Worm (Caenorhabditis elegans): ENCODE data around the gene sri-46.

sri-46 gene

ce11 chrII:651324-651723 is 19.6 kb downstream of the sri-46 start:
- TF ChIP-seq cog-1 (tag; optimal IDR thresholded peaks at IDR 0.05) (no peak), ztf-29 (GFP tag; IDR thresholded peaks at IDR 0.05) (peak; percentile 29; the same call in 1 of the 2 replicates)

ce11 chrII:650321-651005 is 20.5 kb downstream of the sri-46 start, which contains the start of the genes K07E8.7 and frpr-14:
Gene K07E8.7, minus strand, starts transcription at chrII:650367.
Gene frpr-14, plus strand, starts transcription at chrII:650955.
- TF ChIP-seq ztf-23 (GFP tag; IDR thresholded peaks at IDR 0.05) (no peak), tab-1 (GFP tag; IDR thresholded peaks at IDR 0.05) (0 out of 2 replicates have a peak, but pooled peaks have one; percentile 16)

- TF ChIP-seq klf-2 (GFP tag; conservative IDR thresholded peaks at IDR 0.05) (no peak), med-1 (GFP tag; optimal IDR thresholded peaks at IDR 0.05; ENCODE audit: insufficient read depth) (no peak), ztf-29 (GFP tag; IDR thresholded peaks at IDR 0.05) (0 out of 2 replicates have a peak, but pooled peaks have one; percentile 20), flt-1 (GFP tag; IDR thresholded peaks at IDR 0.05) (no peak), cog-1 (tag; optimal IDR thresholded peaks at IDR 0.05) (no peak), T22C8.4 (GFP tag; IDR thresholded peaks at IDR 0.05) (no peak)
Measured at ce11 chrII:643733-644132, 27.2 kb downstream of the sri-46 start.

ce11 chrII:639467-639866 is 31.5 kb downstream of the sri-46 start, which contains the start of gene K07E8.6:
Gene K07E8.6, minus strand, starts transcription at chrII:639567.
- no peak for TF ChIP-seq med-1 (GFP tag; optimal IDR thresholded peaks at IDR 0.05; ENCODE audit: insufficient read depth)
- no peak for TF ChIP-seq tab-1 (GFP tag; IDR thresholded peaks at IDR 0.05)
- no peak for TF ChIP-seq ref-1 (GFP tag; conservative IDR thresholded peaks at IDR 0.05)
- no peak for TF ChIP-seq ztf-29 (GFP tag; IDR thresholded peaks at IDR 0.05)
- no peak for TF ChIP-seq T22C8.4 (GFP tag; IDR thresholded peaks at IDR 0.05)
- no peak for TF ChIP-seq klf-2 (GFP tag; conservative IDR thresholded peaks at IDR 0.05)
- TF ChIP-seq cog-1 (tag; optimal IDR thresholded peaks at IDR 0.05) = no peak
- no peak for TF ChIP-seq flt-1 (GFP tag; IDR thresholded peaks at IDR 0.05)
- no peak for TF ChIP-seq ztf-23 (GFP tag; IDR thresholded peaks at IDR 0.05)

- TF ChIP-seq flt-1 (GFP tag; IDR thresholded peaks at IDR 0.05) (no peak), klf-2 (GFP tag; conservative IDR thresholded peaks at IDR 0.05) (no peak), tab-1 (GFP tag; IDR thresholded peaks at IDR 0.05) (no peak), med-1 (GFP tag; optimal IDR thresholded peaks at IDR 0.05; ENCODE audit: insufficient read depth) (no peak), ztf-29 (GFP tag; IDR thresholded peaks at IDR 0.05) (no peak), ztf-23 (GFP tag; IDR thresholded peaks at IDR 0.05) (no peak), cog-1 (tag; optimal IDR thresholded peaks at IDR 0.05) (no peak), T22C8.4 (GFP tag; IDR thresholded peaks at IDR 0.05) (no peak)
Measured at ce11 chrII:633984-634383, 36.9 kb downstream of the sri-46 start, which contains the start of gene T04B8.1. Gene T04B8.1, plus strand, starts transcription at chrII:634284.

- TF ChIP-seq flt-1 (GFP tag; IDR thresholded peaks at IDR 0.05) = peak; percentile 55; the same call in 1 of the 2 replicates
Measured at ce11 chrII:632545-632944, 38.4 kb downstream of the sri-46 start.

- TF ChIP-seq klf-2 (GFP tag; conservative IDR thresholded peaks at IDR 0.05) = 0 out of 2 replicates have a peak, but pooled peaks have one; percentile 22
Measured at ce11 chrII:629454-629853, 41.5 kb downstream of the sri-46 start.

- TF ChIP-seq ztf-29 (GFP tag; IDR thresholded peaks at IDR 0.05) = no peak
- no peak for TF ChIP-seq cog-1 (tag; optimal IDR thresholded peaks at IDR 0.05)
- TF ChIP-seq ref-1 (GFP tag; conservative IDR thresholded peaks at IDR 0.05) = no peak
- no peak for TF ChIP-seq klf-2 (GFP tag; conservative IDR thresholded peaks at IDR 0.05)
- no peak for TF ChIP-seq med-1 (GFP tag; optimal IDR thresholded peaks at IDR 0.05; ENCODE audit: insufficient read depth)
- no peak for TF ChIP-seq tab-1 (GFP tag; IDR thresholded peaks at IDR 0.05)
- no peak for TF ChIP-seq flt-1 (GFP tag; IDR thresholded peaks at IDR 0.05)
- no peak for TF ChIP-seq ztf-23 (GFP tag; IDR thresholded peaks at IDR 0.05)
- TF ChIP-seq T22C8.4 (GFP tag; IDR thresholded peaks at IDR 0.05) = no peak
Measured at ce11 chrII:627913-628312, 43.0 kb downstream of the sri-46 start.

- TF ChIP-seq ref-1 (GFP tag; conservative IDR thresholded peaks at IDR 0.05) (no peak), ztf-29 (GFP tag; IDR thresholded peaks at IDR 0.05) (no peak), ztf-23 (GFP tag; IDR thresholded peaks at IDR 0.05) (no peak), klf-2 (GFP tag; conservative IDR thresholded peaks at IDR 0.05) (no peak), flt-1 (GFP tag; IDR thresholded peaks at IDR 0.05) (no peak), tab-1 (GFP tag; IDR thresholded peaks at IDR 0.05) (no peak), T22C8.4 (GFP tag; IDR thresholded peaks at IDR 0.05) (no peak), med-1 (GFP tag; optimal IDR thresholded peaks at IDR 0.05; ENCODE audit: insufficient read depth) (no peak), cog-1 (tag; optimal IDR thresholded peaks at IDR 0.05) (no peak)
Measured at ce11 chrII:627205-627604, 43.7 kb downstream of the sri-46 start, which contains the start of gene arrd-1. Gene arrd-1, plus strand, starts transcription at chrII:627505.

- no peak for TF ChIP-seq ztf-29 (GFP tag; IDR thresholded peaks at IDR 0.05)
- no peak for TF ChIP-seq T22C8.4 (GFP tag; IDR thresholded peaks at IDR 0.05)
- no peak for TF ChIP-seq klf-2 (GFP tag; conservative IDR thresholded peaks at IDR 0.05)
- no peak for TF ChIP-seq flt-1 (GFP tag; IDR thresholded peaks at IDR 0.05)
- no peak for TF ChIP-seq ref-1 (GFP tag; conservative IDR thresholded peaks at IDR 0.05)
- no peak for TF ChIP-seq ztf-23 (GFP tag; IDR thresholded peaks at IDR 0.05)
- no peak for TF ChIP-seq cog-1 (tag; optimal IDR thresholded peaks at IDR 0.05)
- TF ChIP-seq tab-1 (GFP tag; IDR thresholded peaks at IDR 0.05) = no peak
- no peak for TF ChIP-seq med-1 (GFP tag; optimal IDR thresholded peaks at IDR 0.05; ENCODE audit: insufficient read depth)
Measured at ce11 chrII:625926-626325, 45.0 kb downstream of the sri-46 start.

- TF ChIP-seq flt-1 (GFP tag; IDR thresholded peaks at IDR 0.05) (no peak), ztf-23 (GFP tag; IDR thresholded peaks at IDR 0.05) (no peak), klf-2 (GFP tag; conservative IDR thresholded peaks at IDR 0.05) (no peak), cog-1 (tag; optimal IDR thresholded peaks at IDR 0.05) (no peak), ref-1 (GFP tag; conservative IDR thresholded peaks at IDR 0.05) (no peak), med-1 (GFP tag; optimal IDR thresholded peaks at IDR 0.05; ENCODE audit: insufficient read depth) (no peak), ztf-29 (GFP tag; IDR thresholded peaks at IDR 0.05) (no peak)
Measured at ce11 chrII:624443-624842, 46.5 kb downstream of the sri-46 start, which contains the start of gene T04B8.5. Gene T04B8.5, minus strand, starts transcription at chrII:624543.

Measured in whole organism, midembryonic.